Worm (Caenorhabditis elegans): ENCODE results near the gene R05H5.7.

DNA sequence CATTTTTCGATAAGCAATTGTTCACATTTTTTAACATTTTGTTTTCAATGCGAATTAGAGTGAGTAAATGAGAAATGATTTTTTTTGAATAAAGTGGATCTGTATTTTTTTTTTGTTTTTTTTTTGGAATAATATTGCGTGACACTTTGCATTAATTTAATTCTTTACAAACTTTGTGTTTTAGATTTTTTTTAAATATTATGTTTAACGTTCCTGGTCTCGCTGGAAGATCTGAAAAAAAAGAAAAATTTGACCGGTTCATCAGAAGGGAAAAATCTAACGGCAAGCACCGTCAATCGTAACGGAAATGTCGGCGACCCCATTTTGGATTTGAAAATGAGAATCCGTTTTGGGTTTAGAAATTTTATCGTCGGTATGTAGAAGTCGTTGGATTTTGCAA, 2.9 kb upstream of the R05H5.7 start, which contains the start of gene cdc-25.4:
- no peak for TF ChIP-seq W03F9.2 (tag; optimal IDR thresholded peaks at IDR 0.05)
- TF ChIP-seq him-1 (tag; optimal IDR thresholded peaks at IDR 0.05): no peak
